Worm (Caenorhabditis elegans) whole organism, L4/young adult: ENCODE data around the gene ZK418.2.
"Not testable (repeated sequence)": the region's sequence is repeated elsewhere in the genome, so short reads cannot be mapped to it uniquely, and the experiment has no call there.

Source experiments
- W03F9.2 ChIP-seq: fragments of 150-350 bp; optimal IDR thresholded peaks from 2 replicates; lab custom pipeline; 2014; ENCODE audit warnings: missing biosample characterization, missing genetic modification characterization
- dao-5 ChIP-seq: sonication (generic microtip); optimal IDR thresholded peaks from 2 replicates; lab custom pipeline; 2016; ENCODE audit warnings: missing genotype, missing genetic modification characterization, moderate library complexity, missing compliant biosample characterization
- him-1 ChIP-seq: sonication (generic microtip); optimal IDR thresholded peaks from 2 replicates; lab custom pipeline; 2016; ENCODE audit warnings: missing genotype, missing genetic modification reagents, missing genetic modification characterization, missing compliant biosample characterization

ZK418.2 gene

DNA sequence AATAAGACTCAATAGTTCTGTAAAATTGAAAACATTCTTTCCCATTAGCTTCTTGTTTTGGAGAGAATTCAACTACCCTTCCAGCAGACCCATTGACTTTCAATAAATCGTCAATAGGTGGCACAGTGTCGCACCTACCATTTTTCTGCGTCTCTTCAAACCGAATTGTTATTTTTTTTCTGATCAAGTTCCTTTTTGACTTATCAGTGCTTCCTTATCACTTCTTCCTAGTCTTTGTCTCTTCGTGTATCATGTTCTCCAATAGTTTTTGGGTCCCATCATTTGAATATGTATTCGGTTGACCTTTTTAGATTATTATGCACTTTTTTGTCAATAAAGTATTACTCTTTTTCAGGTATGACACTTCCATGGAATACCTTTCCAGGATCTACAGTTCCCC lies 16.8 kb downstream of the ZK418.2 start, which contains the start of gene odd-1:
Gene odd-1, plus strand, starts transcription at position 349 of the 400 bp plus-strand sequence.
- TF ChIP-seq dao-5 (tag; lab: Kevin White, UChicago) (no peak), W03F9.2 (tag; lab: Kevin White, UChicago) (no peak), him-1 (no peak)

- no peak for TF ChIP-seq dao-5 (tag; lab: Kevin White, UChicago)
- no peak for TF ChIP-seq him-1
- TF ChIP-seq W03F9.2 (tag; lab: Kevin White, UChicago): no peak
These were observed 20.7 kb downstream of the ZK418.2 start, which contains the start of gene B0280.7 for ce11 chrIII:7111793-7112192. B0280.7 (minus strand) TSS chrIII:7111893.

ce11 chrIII:7112285-7112684 lies 21.1 kb downstream of the ZK418.2 start:
- TF ChIP-seq him-1 (no peak), dao-5 (tag; lab: Kevin White, UChicago) (no peak), W03F9.2 (tag; lab: Kevin White, UChicago) (no peak)

DNA sequence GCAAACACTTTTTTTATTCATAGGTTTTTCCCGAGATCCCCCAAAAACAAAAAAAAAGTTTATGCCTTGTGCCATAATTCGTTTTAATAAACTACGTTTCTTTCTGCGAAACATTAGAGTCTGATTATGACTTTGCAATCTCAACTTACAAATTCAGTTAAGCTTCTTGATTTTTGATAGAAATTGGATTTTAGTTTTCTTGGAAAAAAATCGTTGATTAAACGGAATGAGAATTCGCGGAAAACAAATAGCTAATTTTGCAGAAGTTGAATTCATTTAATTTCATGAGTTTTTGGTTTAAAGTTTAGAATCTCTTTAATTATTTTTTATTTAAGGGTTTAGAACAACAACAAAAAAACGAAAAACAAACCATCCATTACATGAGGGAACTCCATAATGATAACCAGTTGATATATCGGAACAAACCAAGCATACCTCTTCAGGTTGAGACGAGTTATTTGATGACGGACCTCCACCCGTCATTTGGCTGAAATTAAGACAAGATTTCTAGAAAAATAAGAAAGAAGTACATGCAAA lies 23.9 kb downstream of the ZK418.2 start, which contains the start of gene nhr-10:
Gene nhr-10, minus strand, starts transcription at position 487 of the 537 bp plus-strand sequence.
- TF ChIP-seq W03F9.2 (tag; lab: Kevin White, UChicago): no peak
- TF ChIP-seq him-1: no peak
- TF ChIP-seq dao-5 (tag; lab: Kevin White, UChicago): no peak

DNA sequence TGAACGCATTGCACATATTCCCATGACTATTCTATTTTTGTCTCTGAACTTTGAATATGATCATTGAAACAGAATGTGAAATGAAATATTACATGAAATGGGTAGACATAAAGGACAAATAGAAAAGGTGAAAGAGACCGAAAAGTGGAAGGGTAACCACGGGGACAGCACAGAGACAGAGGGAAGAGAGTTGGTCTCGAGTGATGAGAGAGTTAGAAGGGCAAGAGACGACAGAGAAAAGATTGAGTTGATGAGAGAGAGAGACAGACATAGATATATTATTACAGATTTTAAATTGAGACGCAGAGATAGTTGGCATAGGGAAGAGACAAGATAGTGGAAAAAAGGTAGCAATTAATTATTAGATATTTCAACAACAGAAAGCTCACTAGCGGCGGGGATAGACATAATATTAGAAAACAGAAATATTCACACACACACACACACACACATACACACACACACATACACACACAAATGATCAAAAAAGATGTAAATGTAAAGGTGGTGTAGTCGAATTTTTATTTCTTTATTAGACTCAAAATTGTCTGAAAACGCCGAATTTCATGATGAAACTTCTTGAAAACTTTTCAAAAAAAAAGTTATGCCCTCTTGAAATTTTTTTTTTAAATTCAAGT lies 25.6 kb downstream of the ZK418.2 start:
- TF ChIP-seq him-1 (no peak), W03F9.2 (tag; lab: Kevin White, UChicago) (peak; percentile 56)

- TF ChIP-seq him-1 (no peak), W03F9.2 (tag; lab: Kevin White, UChicago) (no peak), dao-5 (tag; lab: Kevin White, UChicago) (no peak)
These were observed 29.3 kb downstream of the ZK418.2 start for ce11 chrIII:7120477-7120876.

- TF ChIP-seq dao-5 (tag; lab: Kevin White, UChicago) (no peak), W03F9.2 (tag; lab: Kevin White, UChicago) (peak; percentile 59)
These were observed 31.7 kb downstream of the ZK418.2 start, which contains the start of the genes B0280.9 and rpia-1 for ce11 chrIII:7122860-7123259. B0280.9 (minus strand) TSS chrIII:7122895. rpia-1 (plus strand) TSS chrIII:7123128.

DNA sequence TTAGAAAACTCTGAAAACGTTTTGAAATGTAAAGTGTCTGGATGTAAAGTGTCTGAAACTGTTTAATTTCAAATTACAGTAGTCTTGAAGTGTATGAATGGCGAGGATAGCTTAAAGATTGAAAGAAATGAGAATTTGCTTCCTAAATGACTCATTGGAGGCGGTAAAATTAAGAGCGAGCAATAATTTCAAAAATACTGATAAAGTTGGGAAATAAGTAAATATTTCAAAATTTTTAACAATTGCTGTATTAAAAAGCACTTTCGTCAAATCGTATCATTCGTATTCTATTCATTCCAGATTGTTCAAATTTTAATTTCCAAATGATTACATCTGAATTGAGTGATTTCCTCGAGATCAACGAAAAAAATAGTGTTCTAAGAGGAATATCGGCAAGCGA lies 33.2 kb downstream of the ZK418.2 start, which contains the start of gene B0280.2:
Gene B0280.2, plus strand, starts transcription at position 301 of the 400 bp plus-strand sequence.
- TF ChIP-seq him-1: no peak
- TF ChIP-seq dao-5 (tag; lab: Kevin White, UChicago): no peak
- no peak for TF ChIP-seq W03F9.2 (tag; lab: Kevin White, UChicago)

DNA sequence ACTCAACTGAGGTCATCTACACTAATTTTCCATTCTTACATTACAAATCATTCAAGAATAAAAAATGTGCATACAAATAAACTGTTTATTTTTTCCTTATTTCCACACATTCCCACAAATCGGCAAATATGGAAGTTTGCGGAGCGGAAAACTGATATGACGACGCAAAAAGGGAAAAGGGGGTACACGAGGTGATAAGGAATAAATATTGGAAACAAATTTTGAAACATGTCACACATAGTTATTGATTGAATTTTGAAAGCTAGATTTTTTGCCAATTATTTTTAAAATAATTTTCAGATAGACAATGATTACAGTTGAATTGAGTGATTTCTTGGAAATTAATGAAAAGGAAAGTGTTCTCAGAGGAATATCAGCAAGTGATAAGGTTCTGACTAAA lies 37.5 kb downstream of the ZK418.2 start, which contains the start of gene viro-2:
Gene viro-2, plus strand, starts transcription at position 301 of the 400 bp plus-strand sequence.
- not testable (repeated sequence) for TF ChIP-seq dao-5 (tag; lab: Kevin White, UChicago); him-1; W03F9.2 (tag; lab: Kevin White, UChicago)

DNA sequence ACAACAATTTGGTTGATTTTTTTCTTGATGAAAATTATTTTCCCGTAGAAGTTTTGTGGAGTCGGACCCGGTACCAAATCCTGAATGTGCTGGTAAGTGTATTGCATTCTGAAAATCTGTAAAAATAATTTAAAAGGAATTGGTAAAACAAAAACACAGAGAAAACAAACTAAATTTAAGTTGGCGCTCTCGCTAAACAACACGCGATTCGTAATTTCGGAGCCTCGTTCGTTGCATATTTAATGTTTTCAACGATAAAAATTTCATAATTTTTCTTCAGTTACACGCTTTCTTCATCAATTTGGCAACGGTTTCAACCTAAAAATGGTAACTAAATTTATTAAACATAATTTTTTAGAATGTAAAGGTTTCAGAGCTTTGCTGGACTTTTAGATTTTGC lies 42.4 kb downstream of the ZK418.2 start, which contains the start of the genes pot-1 and ggtb-1:
Gene pot-1, minus strand, starts transcription at position 120 of the 400 bp plus-strand sequence.
Gene ggtb-1, plus strand, starts transcription at position 208 of the 400 bp plus-strand sequence.
- TF ChIP-seq dao-5 (tag; lab: Kevin White, UChicago): no peak
- no peak for TF ChIP-seq W03F9.2 (tag; lab: Kevin White, UChicago)
- TF ChIP-seq him-1: no peak

DNA sequence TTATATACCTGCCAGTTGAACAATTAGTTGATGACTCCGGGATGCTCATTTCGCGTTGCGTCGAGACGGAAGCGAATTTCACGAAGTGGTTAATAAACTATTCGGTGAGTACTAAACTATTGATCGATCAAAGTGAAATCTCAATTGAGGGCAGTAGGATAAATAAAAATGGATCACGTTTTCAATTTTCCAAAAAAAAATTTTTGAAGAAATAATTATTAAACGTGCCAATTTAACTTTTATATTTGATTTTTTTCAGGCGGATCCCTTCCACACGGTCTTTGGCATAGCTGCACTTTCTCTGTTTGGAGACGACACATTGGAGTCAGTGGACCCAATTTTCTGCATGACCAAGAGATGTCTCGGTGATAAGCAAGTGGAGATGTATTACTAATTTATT lies 44.9 kb downstream of the ZK418.2 start, which contains the start of gene B0280.17:
Gene B0280.17, minus strand, starts transcription at position 101 of the 400 bp plus-strand sequence.
- no peak for TF ChIP-seq dao-5 (tag; lab: Kevin White, UChicago)
- TF ChIP-seq him-1: no peak
- no peak for TF ChIP-seq W03F9.2 (tag; lab: Kevin White, UChicago)

DNA sequence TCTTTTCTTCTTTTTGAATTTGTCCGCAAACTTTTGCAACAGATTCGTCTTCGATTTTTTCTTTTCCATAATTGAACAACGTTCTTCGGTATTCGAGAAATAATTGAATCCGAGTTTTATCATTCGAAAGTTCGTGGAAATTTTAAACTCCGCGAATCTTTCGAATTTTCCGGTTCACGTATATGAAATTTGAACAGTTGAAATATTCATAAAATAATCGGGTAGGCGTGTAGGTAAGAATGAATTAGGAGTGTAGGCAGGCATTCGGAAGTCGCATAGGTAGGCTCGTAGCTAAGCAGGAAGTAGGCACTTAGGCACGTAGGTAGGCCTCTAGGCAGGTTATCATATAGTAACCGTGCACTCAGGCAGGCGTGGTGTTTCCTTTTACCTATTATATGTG lies 47.0 kb downstream of the ZK418.2 start, which contains the start of gene B0280.11:
Gene B0280.11, minus strand, starts transcription at position 101 of the 400 bp plus-strand sequence.
- TF ChIP-seq him-1 (no peak), W03F9.2 (tag; lab: Kevin White, UChicago) (no peak), dao-5 (tag; lab: Kevin White, UChicago) (no peak)

DNA sequence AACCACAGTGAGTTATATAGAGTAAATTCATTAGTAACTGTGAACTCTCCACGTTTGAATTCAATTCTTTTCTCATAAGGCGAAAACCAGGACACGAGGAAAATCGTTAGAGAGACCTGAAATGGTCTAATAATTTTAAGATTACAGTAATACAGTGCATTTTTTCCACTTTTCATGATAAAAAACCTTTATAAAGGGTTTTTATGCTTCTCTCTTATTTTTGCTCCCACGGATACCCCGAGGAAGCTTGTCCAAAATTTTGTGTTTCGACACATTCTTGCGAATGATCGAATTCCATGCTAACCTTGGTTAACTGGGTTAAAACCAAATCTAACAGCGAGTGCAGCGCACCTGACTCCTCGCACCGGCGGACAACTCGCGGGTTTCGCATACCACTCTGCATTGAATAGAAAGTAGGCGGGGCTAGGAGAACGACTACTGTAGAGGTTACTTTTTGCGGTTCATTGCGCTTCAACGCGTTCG lies 49.1 kb downstream of the ZK418.2 start:
- TF ChIP-seq him-1 (no peak), dao-5 (tag; lab: Kevin White, UChicago) (no peak)

ce11 chrIII:7141285-7141715 lies 50.2 kb downstream of the ZK418.2 start:
- TF ChIP-seq dao-5 (tag; lab: Kevin White, UChicago) (no peak), him-1 (no peak), W03F9.2 (tag; lab: Kevin White, UChicago) (peak; percentile 66)
